Worm (Caenorhabditis elegans): ENCODE measurements around the gene C27D6.12.
A peak's percentile ranks its signal among the peaks of the same experiment; 100 is the strongest.

C27D6.12 gene

ce11 chrII:5148349-5148748 lies 29.5 kb downstream of the C27D6.12 start, which contains the start of gene F58A6.5:
F58A6.5 (minus strand) TSS chrII:5148449.
- TF ChIP-seq rnt-1 (tag; optimal IDR thresholded peaks at IDR 0.05) (no peak), pros-1 (tag; optimal IDR thresholded peaks at IDR 0.05) (no peak)

ce11 chrII:5142619-5143018 lies 35.2 kb downstream of the C27D6.12 start, which contains the start of gene F58A6.1:
F58A6.1 (plus strand) TSS chrII:5142919.
- TF ChIP-seq tbx-2 (tag; optimal IDR thresholded peaks at IDR 0.05) (no peak), pha-4 (tag; optimal IDR thresholded peaks at IDR 0.05) (no peak), K02D7.2 (tag; optimal IDR thresholded peaks at IDR 0.05) (no peak), unc-3 (GFP tag; conservative IDR thresholded peaks at IDR 0.05) (no peak), unc-3 (tag; optimal IDR thresholded peaks at IDR 0.05) (no peak), unc-55 (GFP tag; optimal IDR thresholded peaks at IDR 0.05) (no peak), K09A11.1 (tag; optimal IDR thresholded peaks at IDR 0.05; ENCODE audit: insufficient read depth) (no peak), hlh-15 (tag; optimal IDR thresholded peaks at IDR 0.05) (no peak), npax-4 (tag; optimal IDR thresholded peaks at IDR 0.05) (no peak), unc-42 (tag; optimal IDR thresholded peaks at IDR 0.05) (no peak), odd-2 (tag; optimal IDR thresholded peaks at IDR 0.05) (no peak), syd-9 (tag; optimal IDR thresholded peaks at IDR 0.05) (no peak), nhr-11 (tag; optimal IDR thresholded peaks at IDR 0.05) (no peak), elt-4 (tag; optimal IDR thresholded peaks at IDR 0.05) (no peak), ceh-24 (tag; optimal IDR thresholded peaks at IDR 0.05) (no peak), dmd-4 (tag; optimal IDR thresholded peaks at IDR 0.05; ENCODE audit: borderline replicate concordance) (no peak), tbx-7 (tag; optimal IDR thresholded peaks at IDR 0.05) (no peak), pros-1 (tag; optimal IDR thresholded peaks at IDR 0.05) (no peak), hlh-30 (tag; optimal IDR thresholded peaks at IDR 0.05; ENCODE audit: insufficient read depth) (no peak), T23F11.4 (GFP tag; optimal IDR thresholded peaks at IDR 0.05) (no peak)

DNA sequence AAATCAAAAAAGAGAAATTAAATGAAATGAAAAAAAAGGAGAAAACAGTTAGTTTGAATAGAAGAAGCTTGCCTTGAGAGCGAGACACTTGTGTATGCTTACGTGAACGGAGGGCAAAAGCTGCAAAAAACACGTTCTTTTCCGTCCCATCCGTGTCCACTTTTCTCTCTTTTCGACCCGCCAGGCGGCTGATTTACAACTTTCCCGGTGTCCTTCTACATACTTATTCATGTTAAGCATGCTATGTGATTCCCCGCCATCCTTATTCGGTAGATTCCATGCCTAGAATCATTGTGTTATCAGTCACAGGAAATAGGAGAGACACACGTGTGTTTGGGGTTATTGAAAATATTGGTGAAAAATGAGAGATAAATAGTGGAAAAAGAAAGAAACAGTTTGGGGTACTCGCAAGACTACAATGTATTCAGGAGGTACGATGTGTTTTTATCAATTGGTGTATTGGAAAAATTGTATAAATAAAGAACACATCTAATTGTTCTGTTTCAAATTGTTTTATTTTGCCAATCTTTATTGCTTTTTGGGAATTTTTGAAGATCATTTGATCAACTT lies 35.8 kb downstream of the C27D6.12 start, which contains the start of gene nas-29:
Gene nas-29, minus strand, starts transcription at position 92 of the 570 bp plus-strand sequence.
- TF ChIP-seq elt-2 (tag; optimal IDR thresholded peaks at IDR 0.05) (peak; percentile 65), pat-9 (tag; optimal IDR thresholded peaks at IDR 0.05) (no peak)

DNA sequence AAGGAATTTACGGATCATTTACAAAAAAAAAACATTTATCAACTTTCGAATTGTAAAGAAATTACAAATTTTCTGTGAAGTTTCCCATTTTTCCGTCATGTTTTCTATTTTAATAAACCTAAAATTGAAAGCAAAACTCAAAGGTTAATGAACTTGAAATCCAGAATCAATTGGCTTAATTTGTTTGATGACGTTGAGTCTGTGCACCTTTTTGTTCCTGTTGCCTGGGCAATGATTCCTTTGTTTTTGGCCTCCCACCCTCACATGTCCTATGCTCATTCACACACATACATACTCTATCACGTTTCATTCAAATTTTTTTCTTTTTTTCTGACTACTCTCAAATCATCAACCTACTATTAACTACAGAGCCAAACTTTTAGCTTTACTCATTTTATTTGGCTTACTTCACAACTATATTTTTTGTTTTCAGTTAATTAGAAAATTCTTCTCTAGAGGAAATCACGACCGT lies 41.5 kb downstream of the C27D6.12 start, which contains the start of gene F58A6.2:
Gene F58A6.2, plus strand, starts transcription at position 422 of the 472 bp plus-strand sequence.
- TF ChIP-seq unc-3 (GFP tag; conservative IDR thresholded peaks at IDR 0.05) = no peak
- TF ChIP-seq unc-3 (tag; optimal IDR thresholded peaks at IDR 0.05) = no peak
- TF ChIP-seq ceh-30 (tag; optimal IDR thresholded peaks at IDR 0.05) = no peak
- no peak for TF ChIP-seq ama-1 (optimal IDR thresholded peaks at IDR 0.05)
- no peak for TF ChIP-seq F13H6.1 (tag; optimal IDR thresholded peaks at IDR 0.05)

DNA sequence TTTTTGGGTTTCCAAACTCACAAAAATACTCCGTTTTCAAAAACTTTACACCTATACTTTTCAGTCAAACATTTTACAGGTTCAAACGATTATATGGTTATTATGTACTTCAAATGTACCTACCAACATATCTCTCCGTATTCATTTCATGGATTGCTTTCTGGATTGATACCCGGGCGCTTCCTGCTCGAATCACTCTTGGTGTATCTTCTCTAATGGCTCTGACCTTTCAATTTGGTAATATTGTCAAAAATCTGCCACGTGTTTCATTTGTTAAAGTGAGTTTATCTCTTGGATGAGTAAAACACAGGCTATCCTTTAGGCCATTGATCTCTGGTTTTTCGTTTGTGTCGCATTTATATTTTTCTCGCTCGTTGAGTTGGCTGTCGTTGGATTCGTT lies 46.0 kb downstream of the C27D6.12 start:
- TF ChIP-seq C38D4.7 (GFP tag; optimal IDR thresholded peaks at IDR 0.05) (no peak), dmd-4 (tag; optimal IDR thresholded peaks at IDR 0.05; ENCODE audit: borderline replicate concordance) (no peak), hlh-6 (tag; optimal IDR thresholded peaks at IDR 0.05) (no peak), rnt-1 (tag; optimal IDR thresholded peaks at IDR 0.05) (no peak), ceh-45 (GFP tag; IDR thresholded peaks at IDR 0.05) (no peak), ceh-48 (tag; optimal IDR thresholded peaks at IDR 0.05) (no peak), pax-1 (tag; optimal IDR thresholded peaks at IDR 0.05) (no peak), ceh-24 (tag; optimal IDR thresholded peaks at IDR 0.05) (no peak), hlh-15 (tag; optimal IDR thresholded peaks at IDR 0.05) (no peak), ceh-31 (tag; optimal IDR thresholded peaks at IDR 0.05) (no peak), ets-4 (tag; optimal IDR thresholded peaks at IDR 0.05) (no peak), odd-2 (tag; optimal IDR thresholded peaks at IDR 0.05) (no peak), fkh-6 (tag; optimal IDR thresholded peaks at IDR 0.05) (no peak)

Data from whole organism, late embryonic.